Worm (Caenorhabditis elegans) whole organism, young adult: Measurements from ENCODE around the gene epic-3.

Source experiments
- B0336.3 ChIP-seq: fragments of 200-800 bp; sonication (Bioruptor generic); IDR thresholded peaks from 2 replicates; pipeline ENCODE4 v1.3.6; 2022; ENCODE audit warnings: missing genetic modification characterization, missing compliant biosample characterization
- F22D6.2 ChIP-seq: sonication (generic microtip); optimal IDR thresholded peaks from 2 replicates; lab custom pipeline; 2016; ENCODE audit warnings: mild to moderate bottlenecking, missing genetic modification characterization, missing compliant biosample characterization
- F49E8.2 ChIP-seq: sonication (generic microtip); optimal IDR thresholded peaks from 3 replicates; lab custom pipeline; 2017; ENCODE audit warnings: missing genetic modification characterization, mild to moderate bottlenecking, missing compliant biosample characterization, antibody characterized with exemption, moderate library complexity; ENCODE audit not compliant: insufficient read depth
- Y67H2A.10 ChIP-seq: fragments of 200-800 bp; sonication (Bioruptor generic); conservative IDR thresholded peaks from 2 replicates; pipeline ENCODE4 v1.3.6; 2022; ENCODE audit warnings: missing genetic modification reagents, missing genetic modification characterization, missing compliant biosample characterization
- bed-1 ChIP-seq: fragments of 200-800 bp; sonication (Bioruptor generic); IDR thresholded peaks from 2 replicates; pipeline ENCODE4 v1.3.6; 2022; ENCODE audit warnings: missing genetic modification reagents, missing genetic modification characterization, missing compliant biosample characterization
- ceh-79 ChIP-seq: sonication (generic microtip); optimal IDR thresholded peaks from 2 replicates; lab custom pipeline; 2017; ENCODE audit warnings: mild to moderate bottlenecking, missing genetic modification characterization, missing compliant biosample characterization
- ets-4 ChIP-seq: fragments of 200-800 bp; sonication (Bioruptor generic); optimal IDR thresholded peaks from 2 replicates; lab custom pipeline; 2018; ENCODE audit warnings: mild to moderate bottlenecking, missing genetic modification characterization, missing compliant biosample characterization
- hsf-1 ChIP-seq: fragments of 200-800 bp; sonication (Bioruptor generic); IDR thresholded peaks from 2 replicates; pipeline ENCODE4 v1.3.6; 2022; ENCODE audit warnings: missing genetic modification reagents, missing genetic modification characterization, missing compliant biosample characterization
- rec-8 ChIP-seq, 2 experiments: sonication (generic microtip); optimal IDR thresholded peaks; 2 replicates each; lab custom pipeline; 2016; ENCODE audit warnings: mild to moderate bottlenecking in 2 of 2, missing genetic modification characterization in 2 of 2, missing genetic modification reagents in 2 of 2, missing genotype in 2 of 2, missing biosample characterization in 1 of 2, missing compliant biosample characterization in 1 of 2, moderate library complexity in 1 of 2
- sptf-2 ChIP-seq: fragments of 200-800 bp; sonication (Bioruptor generic); optimal IDR thresholded peaks from 2 replicates; lab custom pipeline; 2018; ENCODE audit warnings: mild to moderate bottlenecking, missing genetic modification characterization, missing compliant biosample characterization

- TF ChIP-seq B0336.3 (GFP tag; lab: Robert Waterston, UW) = peak; percentile 73; the same call in 1 of the 2 replicates
- TF ChIP-seq ceh-79 = no peak
- TF ChIP-seq bed-1 (GFP tag; lab: Robert Waterston, UW) = no peak
- no peak for TF ChIP-seq Y67H2A.10 (GFP tag; lab: Robert Waterston, UW)
- no peak for TF ChIP-seq rec-8 (tag; optimal IDR thresholded peaks at IDR 0.05; lab: Kevin White, UChicago)
- no peak for TF ChIP-seq F22D6.2 (tag; lab: Kevin White, UChicago)
- no peak for TF ChIP-seq sptf-2 (GFP tag; lab: Kevin White, UChicago)
- TF ChIP-seq ets-4 (GFP tag; lab: Kevin White, UChicago) = no peak
- no peak for TF ChIP-seq hsf-1 (GFP tag; lab: Robert Waterston, UW)
- TF ChIP-seq F49E8.2 (tag; lab: Kevin White, UChicago) = no peak
Observed at ce11 chrIV:1738324-1738730, 14.1 kb upstream of the epic-3 start.
